Fruit fly (Drosophila melanogaster): ENCODE results near the gene brat.

The brat gene

dm6 chr2L:19193703-19194102 lies 60.1 kb downstream of the brat start:
- no peak for TF ChIP-seq CG7101 (tag; optimal IDR thresholded peaks at IDR 0.05)
- TF ChIP-seq kay (GFP tag; ENCODE audit: borderline replicate concordance) = no peak
- no peak for TF ChIP-seq toe (GFP tag; optimal IDR thresholded peaks at IDR 0.05)
- TF ChIP-seq Clk (GFP tag; optimal IDR thresholded peaks at IDR 0.05) = no peak
- TF ChIP-seq CG11617 (GFP tag; optimal IDR thresholded peaks at IDR 0.05) = no peak
- TF ChIP-seq CG12768 (GFP tag; optimal IDR thresholded peaks at IDR 0.05) = no peak
- no peak for TF ChIP-seq pad (GFP tag; optimal IDR thresholded peaks at IDR 0.05)

- TF ChIP-seq Crg-1 (GFP tag; optimal IDR thresholded peaks at IDR 0.05) (no peak), kay (GFP tag; ENCODE audit: borderline replicate concordance) (no peak), ovo (GFP tag; optimal IDR thresholded peaks at IDR 0.05) (no peak), CG7045 (GFP tag; optimal IDR thresholded peaks at IDR 0.05) (no peak), CG7101 (tag; optimal IDR thresholded peaks at IDR 0.05) (no peak), pad (GFP tag; optimal IDR thresholded peaks at IDR 0.05) (no peak), Hr96 (GFP tag; optimal IDR thresholded peaks at IDR 0.05) (no peak), bab1 (GFP tag; optimal IDR thresholded peaks at IDR 0.05) (no peak), CG1620 (GFP tag; optimal IDR thresholded peaks at IDR 0.05) (no peak), CG33017 (tag; optimal IDR thresholded peaks at IDR 0.05) (no peak), cic (GFP tag; optimal IDR thresholded peaks at IDR 0.05) (no peak)
These were observed 62.9 kb downstream of the brat start for dm6 chr2L:19196443-19197044.

- TF ChIP-seq CG7101 (tag; optimal IDR thresholded peaks at IDR 0.05) (no peak), ovo (GFP tag; optimal IDR thresholded peaks at IDR 0.05) (no peak), cnc (optimal IDR thresholded peaks at IDR 0.05) (no peak), toe (GFP tag; optimal IDR thresholded peaks at IDR 0.05) (no peak), Mnt (GFP tag; optimal IDR thresholded peaks at IDR 0.05) (no peak), Clk (GFP tag; optimal IDR thresholded peaks at IDR 0.05) (no peak), bab1 (GFP tag; optimal IDR thresholded peaks at IDR 0.05) (no peak), cic (GFP tag; optimal IDR thresholded peaks at IDR 0.05) (no peak), pad (GFP tag; optimal IDR thresholded peaks at IDR 0.05) (no peak), Hr96 (GFP tag; optimal IDR thresholded peaks at IDR 0.05) (no peak), CG12768 (GFP tag; optimal IDR thresholded peaks at IDR 0.05) (no peak), kay (GFP tag; ENCODE audit: borderline replicate concordance) (no peak), CG1620 (GFP tag; optimal IDR thresholded peaks at IDR 0.05) (no peak), CG5204 (GFP tag; optimal IDR thresholded peaks at IDR 0.05) (no peak)
These were observed 64.8 kb downstream of the brat start for dm6 chr2L:19198402-19198801.

dm6 chr2L:19200211-19200610 lies 66.6 kb downstream of the brat start:
- TF ChIP-seq toe (GFP tag; optimal IDR thresholded peaks at IDR 0.05) (no peak), CG11617 (GFP tag; optimal IDR thresholded peaks at IDR 0.05) (no peak), pad (GFP tag; optimal IDR thresholded peaks at IDR 0.05) (no peak), CG1620 (GFP tag; optimal IDR thresholded peaks at IDR 0.05) (no peak), CG14711 (tag; optimal IDR thresholded peaks at IDR 0.05) (no peak), ovo (GFP tag; optimal IDR thresholded peaks at IDR 0.05) (no peak), CG7045 (GFP tag; optimal IDR thresholded peaks at IDR 0.05) (no peak)

dm6 chr2L:19201841-19202240 lies 68.2 kb downstream of the brat start:
- TF ChIP-seq kay (GFP tag; ENCODE audit: borderline replicate concordance) = no peak
- TF ChIP-seq Clk (GFP tag; optimal IDR thresholded peaks at IDR 0.05) = no peak
- TF ChIP-seq Mnt (GFP tag; optimal IDR thresholded peaks at IDR 0.05) = no peak
- no peak for TF ChIP-seq CG7045 (GFP tag; optimal IDR thresholded peaks at IDR 0.05)
- TF ChIP-seq Hr96 (GFP tag; optimal IDR thresholded peaks at IDR 0.05) = no peak
- no peak for TF ChIP-seq CG12768 (GFP tag; optimal IDR thresholded peaks at IDR 0.05)
- TF ChIP-seq cic (GFP tag; optimal IDR thresholded peaks at IDR 0.05) = no peak
- TF ChIP-seq CG33017 (tag; optimal IDR thresholded peaks at IDR 0.05) = no peak
- no peak for TF ChIP-seq ovo (GFP tag; optimal IDR thresholded peaks at IDR 0.05)
- TF ChIP-seq tj (GFP tag; optimal IDR thresholded peaks at IDR 0.05) = no peak
- no peak for TF ChIP-seq Crg-1 (GFP tag; optimal IDR thresholded peaks at IDR 0.05)
- no peak for TF ChIP-seq CG5204 (GFP tag; optimal IDR thresholded peaks at IDR 0.05)
- no peak for TF ChIP-seq CG11617 (GFP tag; optimal IDR thresholded peaks at IDR 0.05)
- no peak for TF ChIP-seq CG1620 (GFP tag; optimal IDR thresholded peaks at IDR 0.05)
- no peak for TF ChIP-seq CG14711 (tag; optimal IDR thresholded peaks at IDR 0.05)
- no peak for TF ChIP-seq toe (GFP tag; optimal IDR thresholded peaks at IDR 0.05)

- TF ChIP-seq Crg-1 (GFP tag; optimal IDR thresholded peaks at IDR 0.05) (no peak), CG7101 (tag; optimal IDR thresholded peaks at IDR 0.05) (no peak), cnc (optimal IDR thresholded peaks at IDR 0.05) (no peak), toe (GFP tag; optimal IDR thresholded peaks at IDR 0.05) (no peak), CG5204 (GFP tag; optimal IDR thresholded peaks at IDR 0.05) (no peak), CG7045 (GFP tag; optimal IDR thresholded peaks at IDR 0.05) (no peak), Clk (GFP tag; optimal IDR thresholded peaks at IDR 0.05) (no peak), CG11617 (GFP tag; optimal IDR thresholded peaks at IDR 0.05) (no peak), ovo (GFP tag; optimal IDR thresholded peaks at IDR 0.05) (no peak), Mnt (GFP tag; optimal IDR thresholded peaks at IDR 0.05) (no peak), CG33017 (tag; optimal IDR thresholded peaks at IDR 0.05) (no peak)
These were observed 70.9 kb downstream of the brat start for dm6 chr2L:19204546-19204945.

- no peak for TF ChIP-seq cnc (optimal IDR thresholded peaks at IDR 0.05)
These were observed 75.3 kb downstream of the brat start for dm6 chr2L:19208874-19209273.

Data from whole organism, adult.